Worm (Caenorhabditis elegans): Measurements from ENCODE around the gene gst-9.

- no peak for TF ChIP-seq aha-1 (tag)
- TF ChIP-seq lin-1 (GFP tag; IDR thresholded peaks at IDR 0.05) = no peak
- TF ChIP-seq daf-12 (tag; optimal IDR thresholded peaks at IDR 0.05) = no peak
- TF ChIP-seq nhr-77 (tag; optimal IDR thresholded peaks at IDR 0.05) = no peak
- TF ChIP-seq unc-62 (GFP tag; optimal IDR thresholded peaks at IDR 0.05 in 1 of 2) = no peak
- no peak for TF ChIP-seq unc-62 (tag; optimal IDR thresholded peaks at IDR 0.05)
Observed at ce11 chrII:4941050-4941449, 49.7 kb downstream of the gst-9 start, which contains the start of gene cblc-1.

Data from whole organism, L4 larva.